Fruit fly (Drosophila melanogaster) whole organism, prepupa: Measurements from ENCODE around the gene Sclp.

ENCODE experiments used
- CG3032 ChIP-seq: fragments of 200-800 bp; optimal IDR thresholded peaks from 2 replicates; lab custom pipeline; 2019; ENCODE audit warnings: missing biosample characterization, mild to moderate bottlenecking, missing genetic modification characterization, moderate library complexity
- CG8319 ChIP-seq: fragments of 200-800 bp; sonication (Bioruptor generic); optimal IDR thresholded peaks from 3 replicates; lab custom pipeline; 2016; ENCODE audit warnings: missing biosample characterization, missing genetic modification characterization
- Eip93F ChIP-seq: fragments of 200-800 bp; sonication (Bioruptor generic); optimal IDR thresholded peaks from 2 replicates; lab custom pipeline; 2016; ENCODE audit warnings: missing biosample characterization, mild to moderate bottlenecking, missing genetic modification characterization
- Ets21C ChIP-seq: fragments of 200-800 bp; sonication (Bioruptor generic); optimal IDR thresholded peaks from 3 replicates; lab custom pipeline; 2016; ENCODE audit warnings: missing biosample characterization, missing genetic modification characterization
- Gug ChIP-seq: fragments of 200-800 bp; sonication (Bioruptor generic); IDR thresholded peaks from 2 replicates; pipeline ENCODE4 v1.3.6; 2022; ENCODE audit warnings: missing biosample characterization, missing genetic modification characterization
- fd85E ChIP-seq: fragments of 200-800 bp; sonication (Bioruptor generic); optimal IDR thresholded peaks from 3 replicates; lab custom pipeline; 2016; ENCODE audit warnings: missing biosample characterization, missing genetic modification characterization
- spab ChIP-seq: fragments of 200-800 bp; sonication (Bioruptor generic); optimal IDR thresholded peaks from 2 replicates; lab custom pipeline; 2017; ENCODE audit warnings: missing biosample characterization, mild to moderate bottlenecking, missing genetic modification characterization, missing genetic modification reagents

dm6 chrX:11917056-11917633 is 7.3 kb downstream of the Sclp start, which contains the start of gene pot:
- TF ChIP-seq spab (GFP tag; lab: Kevin White, UChicago) (no peak), fd85E (no peak), Ets21C (GFP tag; lab: Kevin White, UChicago) (no peak), CG3032 (tag; lab: Kevin White, UChicago) (no peak), Gug (GFP tag; lab: Robert Waterston, UW) (no peak), Eip93F (no peak), CG8319 (GFP tag; lab: Kevin White, UChicago) (no peak)
